Fruit fly (Drosophila melanogaster) whole organism, embryonic: ENCODE results near the gene CG3679.

Experiments used
- Ada2b ChIP-seq: fragments of 200-800 bp; sonication (Bioruptor generic); IDR thresholded peaks from 2 replicates; pipeline ENCODE4 v1.3.6; 2022; ENCODE audit warnings: missing biosample characterization, missing genetic modification characterization
- Atf6 ChIP-seq: fragments of 200-800 bp; sonication (Bioruptor generic); IDR thresholded peaks from 2 replicates; pipeline ENCODE4 v1.3.6; 2022; ENCODE audit warnings: missing biosample characterization, missing genetic modification characterization
- Awh ChIP-seq: fragments of 200-800 bp; sonication (Bioruptor generic); IDR thresholded peaks from 2 replicates; pipeline ENCODE4, ENCODE4 v1.3.6; 2022; ENCODE audit warnings: missing biosample characterization, missing genetic modification characterization
- C15 ChIP-seq: fragments of 200-800 bp; sonication (Bioruptor generic); IDR thresholded peaks from 3 replicates; pipeline ENCODE4 v1.3.6; 2022; ENCODE audit warnings: missing biosample characterization, missing genetic modification characterization
- CG10654 ChIP-seq: fragments of 200-800 bp; sonication (Bioruptor generic); optimal IDR thresholded peaks from 2 replicates; lab custom pipeline; 2016; ENCODE audit warnings: missing biosample characterization, missing genetic modification characterization
- CG11456 ChIP-seq: fragments of 200-800 bp; sonication (Bioruptor generic); IDR thresholded peaks from 3 replicates; pipeline ENCODE4 v1.3.6; 2022; ENCODE audit warnings: missing biosample characterization, missing genetic modification characterization
- CG13123 ChIP-seq: fragments of 200-800 bp; sonication (Bioruptor generic); optimal IDR thresholded peaks from 2 replicates; lab custom pipeline; 2016; ENCODE audit warnings: missing biosample characterization, missing genetic modification characterization
- CG13296 ChIP-seq: fragments of 200-800 bp; sonication (Bioruptor generic); optimal IDR thresholded peaks from 3 replicates; lab custom pipeline; 2018; ENCODE audit warnings: missing biosample characterization, mild to moderate bottlenecking, missing genetic modification characterization
- CG14014 ChIP-seq: fragments of 200-800 bp; sonication (Bioruptor generic); IDR thresholded peaks from 2 replicates; pipeline ENCODE4 v1.3.6; 2022; ENCODE audit warnings: missing biosample characterization, missing genetic modification characterization
- CG14441 ChIP-seq: fragments of 200-800 bp; sonication (Bioruptor generic); IDR thresholded peaks from 2 replicates; pipeline ENCODE4 v1.3.6; 2022; ENCODE audit warnings: missing biosample characterization, missing genetic modification characterization
- CG14710 ChIP-seq: fragments of 200-800 bp; sonication (Bioruptor generic); optimal IDR thresholded peaks from 3 replicates; lab custom pipeline; 2019; ENCODE audit warnings: missing biosample characterization, mild to moderate bottlenecking, missing genetic modification characterization, moderate library complexity
- CG14860 ChIP-seq: fragments of 200-800 bp; sonication (Bioruptor generic); IDR thresholded peaks from 3 replicates; pipeline ENCODE4 v1.3.6; 2022; ENCODE audit warnings: missing biosample characterization, missing genetic modification characterization; ENCODE audit not compliant: partially characterized antibody
- CG2678 ChIP-seq: fragments of 200-800 bp; sonication (Bioruptor generic); optimal IDR thresholded peaks from 3 replicates; lab custom pipeline; 2019; ENCODE audit warnings: missing biosample characterization, mild to moderate bottlenecking, missing genetic modification characterization, moderate library complexity
- CG2875 ChIP-seq: fragments of 200-800 bp; sonication (Bioruptor generic); optimal IDR thresholded peaks from 2 replicates; lab custom pipeline; 2017; ENCODE audit warnings: missing biosample characterization, mild to moderate bottlenecking, missing genetic modification characterization, missing genetic modification reagents
- CG30431 ChIP-seq: fragments of 200-800 bp; sonication (Bioruptor generic); optimal IDR thresholded peaks from 2 replicates; lab custom pipeline; 2017; ENCODE audit warnings: missing biosample characterization, missing genetic modification characterization
- CG33213 ChIP-seq: fragments of 200-800 bp; sonication (Bioruptor generic); optimal IDR thresholded peaks from 3 replicates; lab custom pipeline; 2016; ENCODE audit warnings: missing biosample characterization, missing genetic modification characterization
- CG34224 ChIP-seq: fragments of 200-800 bp; sonication (Bioruptor generic); IDR thresholded peaks from 3 replicates; pipeline ENCODE4 v1.3.6; 2022; ENCODE audit warnings: missing biosample characterization, missing genetic modification characterization; ENCODE audit not compliant: partially characterized antibody
- CG4707 ChIP-seq: fragments of 200-800 bp; sonication (Bioruptor generic); optimal IDR thresholded peaks from 2 replicates; lab custom pipeline; 2018; ENCODE audit warnings: missing biosample characterization, mild to moderate bottlenecking, missing genetic modification characterization, moderate library complexity
- CG9215 ChIP-seq: fragments of 200-800 bp; sonication (Bioruptor generic); IDR thresholded peaks from 2 replicates; pipeline ENCODE4 v1.3.6; 2022; ENCODE audit warnings: missing biosample characterization, missing genetic modification characterization
- CG9609 ChIP-seq: fragments of 200-800 bp; sonication (Bioruptor generic); optimal IDR thresholded peaks from 3 replicates; lab custom pipeline; 2016; ENCODE audit warnings: missing biosample characterization, missing genetic modification characterization
- D ChIP-seq, 2 experiments: fragments of 200-800 bp in 1 of 2; fragments of >200 bp in 1 of 2; sonication (Bioruptor generic) in 1 of 2; optimal IDR thresholded peaks; 2 replicates in 1 of 2; 3 replicates in 1 of 2; lab custom pipeline; 2017; ENCODE audit warnings: mild to moderate bottlenecking in 1 of 2, missing biosample characterization in 1 of 2, missing genetic modification characterization in 1 of 2, missing genetic modification reagents in 1 of 2
- Dek ChIP-seq: fragments of 200-800 bp; sonication (Bioruptor generic); optimal IDR thresholded peaks from 3 replicates; lab custom pipeline; 2019; ENCODE audit warnings: missing biosample characterization, mild to moderate bottlenecking, missing genetic modification characterization, moderate library complexity
- Dip3 ChIP-seq: fragments of 200-800 bp; sonication (Bioruptor generic); optimal IDR thresholded peaks from 3 replicates; lab custom pipeline; 2016; ENCODE audit warnings: missing biosample characterization, missing genetic modification characterization
- Dll ChIP-seq: fragments of 200-800 bp; sonication (Bioruptor generic); IDR thresholded peaks from 4 replicates; pipeline ENCODE4 v1.3.6; 2022; ENCODE audit warnings: missing biosample characterization, missing genetic modification characterization; ENCODE audit not compliant: partially characterized antibody
- Elba2 ChIP-seq: fragments of 200-800 bp; sonication (Bioruptor generic); optimal IDR thresholded peaks from 3 replicates; lab custom pipeline; 2016; ENCODE audit warnings: missing biosample characterization, missing genetic modification characterization
- GATAe ChIP-seq: fragments of 200-800 bp; sonication (Bioruptor generic); conservative IDR thresholded peaks from 2 replicates; pipeline ENCODE4 v1.3.6; 2022; ENCODE audit warnings: missing biosample characterization, missing genetic modification characterization
- Nf-YB ChIP-seq: fragments of 200-800 bp; sonication (Bioruptor generic); optimal IDR thresholded peaks from 3 replicates; lab custom pipeline; 2019; ENCODE audit warnings: missing biosample characterization, mild to moderate bottlenecking, missing genetic modification characterization, moderate library complexity
- Oli ChIP-seq: fragments of 200-800 bp; sonication (Bioruptor generic); optimal IDR thresholded peaks from 2 replicates; lab custom pipeline; 2018; ENCODE audit warnings: missing biosample characterization, mild to moderate bottlenecking, missing genetic modification characterization, moderate library complexity
- PHDP ChIP-seq: fragments of 200-800 bp; sonication (Bioruptor generic); optimal IDR thresholded peaks from 3 replicates; lab custom pipeline; 2018; ENCODE audit warnings: missing biosample characterization, mild to moderate bottlenecking, missing genetic modification characterization, moderate library complexity
- Poxn ChIP-seq: fragments of 200-800 bp; sonication (Bioruptor generic); IDR thresholded peaks from 2 replicates; pipeline ENCODE4 v1.3.6; 2022; ENCODE audit warnings: missing biosample characterization, missing genetic modification characterization
- Six4 ChIP-seq: fragments of 200-800 bp; sonication (Bioruptor generic); optimal IDR thresholded peaks from 2 replicates; lab custom pipeline; 2016; ENCODE audit warnings: missing biosample characterization, missing genetic modification characterization
- Stat92E ChIP-seq, 3 experiments: fragments of >200 bp in 2 of 3; fragments of 200-800 bp in 1 of 3; sonication (Bioruptor generic) in 1 of 3; optimal IDR thresholded peaks; 2 replicates each; lab custom pipeline; 2017 to 2019; ENCODE audit warnings: missing biosample characterization in 3 of 3, missing genetic modification characterization in 3 of 3, mild to moderate bottlenecking in 1 of 3, moderate library complexity in 1 of 3
- TFAM ChIP-seq: fragments of 200-800 bp; sonication (Bioruptor generic); optimal IDR thresholded peaks from 2 replicates; lab custom pipeline; 2017; ENCODE audit warnings: missing biosample characterization, missing genetic modification characterization, inconsistent platforms
- Vsx1 ChIP-seq: fragments of 200-800 bp; sonication (Bioruptor generic); optimal IDR thresholded peaks from 2 replicates; lab custom pipeline; 2017; ENCODE audit warnings: missing biosample characterization, mild to moderate bottlenecking, missing genetic modification characterization, missing genetic modification reagents
- ara ChIP-seq: fragments of 200-800 bp; sonication (Bioruptor generic); IDR thresholded peaks from 2 replicates; pipeline ENCODE4 v1.3.6; 2022; ENCODE audit warnings: missing biosample characterization, missing genetic modification characterization
- caup ChIP-seq: fragments of 200-800 bp; sonication (Bioruptor generic); optimal IDR thresholded peaks from 3 replicates; lab custom pipeline; 2017; ENCODE audit warnings: missing biosample characterization, mild to moderate bottlenecking, missing genetic modification characterization, moderate library complexity; ENCODE audit not compliant: severe bottlenecking
- en ChIP-seq: fragments of 200-800 bp; sonication (Bioruptor generic); optimal IDR thresholded peaks from 2 replicates; lab custom pipeline; 2016; ENCODE audit warnings: missing biosample characterization, missing genetic modification characterization
- ftz-f1 ChIP-seq: fragments of 200-800 bp; sonication (Bioruptor generic); optimal IDR thresholded peaks from 2 replicates; lab custom pipeline; 2016; ENCODE audit warnings: missing biosample characterization, missing genetic modification characterization
- gsb ChIP-seq: fragments of 200-800 bp; sonication (Bioruptor generic); IDR thresholded peaks from 2 replicates; pipeline ENCODE4 v1.3.6; 2022; ENCODE audit warnings: missing biosample characterization, missing genetic modification characterization
- hkb ChIP-seq, 2 experiments: fragments of 200-800 bp in 1 of 2; fragments of >200 bp in 1 of 2; sonication (Bioruptor generic) in 1 of 2; IDR thresholded peaks in 1 of 2; optimal IDR thresholded peaks in 1 of 2; 2 replicates each; pipeline versions ENCODE4 v1.3.6 to Lab custom; 2017 to 2022; ENCODE audit warnings: missing biosample characterization in 1 of 2, missing genetic modification characterization in 1 of 2
- lola ChIP-seq, 3 experiments: fragments of >200 bp in 2 of 3; fragments of 200-800 bp in 1 of 3; sonication (Bioruptor generic) in 1 of 3; optimal IDR thresholded peaks; 2 replicates each; lab custom pipeline; 2017 to 2019; ENCODE audit warnings: missing biosample characterization in 3 of 3, missing genetic modification characterization in 3 of 3, mild to moderate bottlenecking in 1 of 3, moderate library complexity in 1 of 3
- odd ChIP-seq: fragments of 200-800 bp; sonication (Bioruptor generic); optimal IDR thresholded peaks from 2 replicates; lab custom pipeline; 2017; ENCODE audit warnings: missing biosample characterization, mild to moderate bottlenecking, missing genetic modification characterization
- phol ChIP-seq: fragments of 200-800 bp; sonication (Bioruptor generic); optimal IDR thresholded peaks from 3 replicates; lab custom pipeline; 2018; ENCODE audit warnings: missing biosample characterization, mild to moderate bottlenecking, missing genetic modification characterization, moderate library complexity
- sima ChIP-seq: fragments of 200-800 bp; sonication (Bioruptor generic); optimal IDR thresholded peaks from 2 replicates; lab custom pipeline; 2016; ENCODE audit warnings: missing biosample characterization, missing genetic modification characterization
- so ChIP-seq: fragments of 200-800 bp; sonication (Bioruptor generic); IDR thresholded peaks from 3 replicates; pipeline ENCODE4 v1.3.6; 2022; ENCODE audit warnings: missing biosample characterization, missing genetic modification characterization
- tap ChIP-seq: fragments of 200-800 bp; optimal IDR thresholded peaks from 3 replicates; lab custom pipeline; 2019; ENCODE audit warnings: missing biosample characterization, mild to moderate bottlenecking, missing genetic modification characterization, moderate library complexity
- z ChIP-seq: fragments of 200-800 bp; sonication (Bioruptor generic); IDR thresholded peaks from 3 replicates; pipeline ENCODE4 v1.3.6; 2022; ENCODE audit warnings: missing biosample characterization, missing genetic modification characterization
- zf30C ChIP-seq: fragments of 200-800 bp; sonication (Bioruptor generic); optimal IDR thresholded peaks from 3 replicates; lab custom pipeline; 2018; ENCODE audit warnings: missing biosample characterization, mild to moderate bottlenecking, missing genetic modification characterization

The CG3679 gene

DNA sequence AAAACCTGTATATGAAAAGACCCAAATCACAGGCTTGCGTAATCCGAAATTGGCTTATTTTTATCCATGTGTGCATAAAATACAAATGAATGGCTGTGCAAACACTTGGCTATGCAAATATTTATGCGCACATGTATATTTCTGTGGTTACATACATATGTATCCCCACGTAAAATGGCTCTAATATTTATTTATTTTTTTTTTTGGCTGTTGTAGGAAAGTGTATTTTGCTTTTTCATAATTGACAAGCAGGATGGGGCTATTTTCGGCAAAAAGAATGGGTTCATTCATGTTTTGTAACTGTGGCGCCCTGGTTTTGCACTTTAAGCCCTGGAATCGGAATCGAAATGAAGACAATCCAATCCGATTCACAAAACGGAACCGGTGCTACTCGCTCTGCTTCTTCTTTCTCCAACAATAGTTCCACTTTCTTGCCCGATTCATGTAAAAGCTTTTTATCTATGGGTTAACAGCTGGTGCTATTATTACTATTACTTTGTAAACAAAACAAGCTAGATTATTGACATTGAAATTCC is 31.5 kb downstream of the CG3679 start (continued):
- peak; percentile 43 for TF ChIP-seq tap (tag; lab: Kevin White, UChicago)
- peak; percentile 62 for TF ChIP-seq Oli (tag; lab: Kevin White, UChicago)
- 0 out of 4 replicates have a peak, but pooled peaks have one; percentile 22 for TF ChIP-seq Dll (GFP tag; lab: Robert Waterston, UW)
- no peak for TF ChIP-seq GATAe
- no peak for TF ChIP-seq CG14860 (GFP tag; lab: Robert Waterston, UW)
- TF ChIP-seq Poxn (GFP tag; lab: Robert Waterston, UW): no peak
- no peak for TF ChIP-seq CG34224 (GFP tag; lab: Robert Waterston, UW)
- TF ChIP-seq C15: peak; percentile 55; the same call in 1 of the 3 replicates
- TF ChIP-seq CG13296: peak; percentile 65
- no peak; the same call in none of the 2 replicates for TF ChIP-seq CG9215 (GFP tag; lab: Robert Waterston, UW)
- peak; percentile 73; the same call in 1 of the 2 replicates for TF ChIP-seq CG14014 (GFP tag; lab: Robert Waterston, UW)
- TF ChIP-seq caup (GFP tag; lab: Kevin White, UChicago): peak; percentile 72
- no peak for TF ChIP-seq TFAM (GFP tag; lab: Kevin White, UChicago)
- peak; percentile 77 for TF ChIP-seq CG9609 (GFP tag; lab: Kevin White, UChicago)
- TF ChIP-seq z (GFP tag; lab: Robert Waterston, UW): 0 out of 3 replicates have a peak, but pooled peaks have one; percentile 40
- peak; percentile 77; the same call in 2 of the 3 replicates for TF ChIP-seq CG11456 (GFP tag; lab: Robert Waterston, UW)
- peak; percentile 72 for TF ChIP-seq Dek (tag; lab: Kevin White, UChicago)
- TF ChIP-seq CG14441: peak; percentile 82
- TF ChIP-seq hkb (optimal IDR thresholded peaks at IDR 0.05; lab: Kevin White, UChicago): no peak
- TF ChIP-seq hkb (GFP tag; IDR thresholded peaks at IDR 0.05; lab: Robert Waterston, UW): peak; percentile 88
- TF ChIP-seq Awh (GFP tag; lab: Robert Waterston, UW): peak; percentile 73
- TF ChIP-seq CG30431: peak; percentile 16
- TF ChIP-seq CG13123 (GFP tag; lab: Kevin White, UChicago): peak; percentile 14
- TF ChIP-seq zf30C (GFP tag; lab: Kevin White, UChicago): no peak
- TF ChIP-seq CG4707 (GFP tag; lab: Kevin White, UChicago): peak; percentile 14
- TF ChIP-seq odd (GFP tag; lab: Kevin White, UChicago): peak; percentile 71
- TF ChIP-seq lola (GFP tag; optimal IDR thresholded peaks at IDR 0.05; lab: Kevin White, UChicago): peak in 1 of 3 experiments; percentile 4
- no peak for TF ChIP-seq D (optimal IDR thresholded peaks at IDR 0.05; lab: Kevin White, UChicago)
- peak; percentile 40 for TF ChIP-seq D (GFP tag; optimal IDR thresholded peaks at IDR 0.05; lab: Kevin White, UChicago)
- TF ChIP-seq Ada2b (GFP tag; lab: Robert Waterston, UW): peak; percentile 70
- TF ChIP-seq CG14710 (tag; lab: Kevin White, UChicago): peak; percentile 34
- TF ChIP-seq PHDP (tag; lab: Kevin White, UChicago): peak; percentile 67
- peak; percentile 56 for TF ChIP-seq CG10654 (GFP tag; lab: Kevin White, UChicago)
- peak; percentile 62 for TF ChIP-seq CG33213
- TF ChIP-seq CG2678: peak; percentile 74
- TF ChIP-seq Six4: peak; percentile 46
- TF ChIP-seq Nf-YB (GFP tag; lab: Kevin White, UChicago): peak; percentile 59
- peak; percentile 60 for TF ChIP-seq gsb (GFP tag; lab: Robert Waterston, UW)
- peak; percentile 17 for TF ChIP-seq phol (tag; lab: Kevin White, UChicago)
- peak; percentile 62 for TF ChIP-seq Dip3
- peak; percentile 39 for TF ChIP-seq sima (GFP tag; lab: Kevin White, UChicago)
- TF ChIP-seq Atf6: peak; percentile 84
- peak; percentile 59 for TF ChIP-seq CG2875
- peak; percentile 65 for TF ChIP-seq Vsx1
- TF ChIP-seq so (GFP tag; lab: Robert Waterston, UW): peak; percentile 86
- TF ChIP-seq Elba2: no peak
- no peak for TF ChIP-seq Stat92E (GFP tag; optimal IDR thresholded peaks at IDR 0.05; lab: Kevin White, UChicago)
- peak; percentile 71 for TF ChIP-seq ara (GFP tag; lab: Robert Waterston, UW)
- no peak for TF ChIP-seq ftz-f1 (GFP tag; lab: Kevin White, UChicago)
- TF ChIP-seq en (GFP tag; lab: Kevin White, UChicago): no peak
